Worm (Caenorhabditis elegans): Measurements from ENCODE around the gene F59B2.14.
A peak's percentile ranks its signal among the peaks of the same experiment; 100 is the strongest.

ce11 chrIII:9001491-9001890 is 20.9 kb downstream of the F59B2.14 start:
- TF ChIP-seq him-1 (tag; optimal IDR thresholded peaks at IDR 0.05) (no peak), W03F9.2 (tag; optimal IDR thresholded peaks at IDR 0.05) (peak; percentile 22), dao-5 (tag; optimal IDR thresholded peaks at IDR 0.05) (no peak)
